Fruit fly (Drosophila melanogaster) whole organism, embryonic: ENCODE data around the gene Clc.

Source experiments
- B-H2 ChIP-seq: fragments of 200-800 bp; sonication (Bioruptor generic); optimal IDR thresholded peaks from 2 replicates; lab custom pipeline; 2018; ENCODE audit warnings: missing biosample characterization, mild to moderate bottlenecking, missing genetic modification characterization
- Bteb2 ChIP-seq: fragments of 200-800 bp; sonication (Bioruptor generic); optimal IDR thresholded peaks from 2 replicates; lab custom pipeline; 2016; ENCODE audit warnings: missing biosample characterization, missing genetic modification characterization
- CG11560 ChIP-seq: fragments of 200-800 bp; sonication (Bioruptor generic); IDR thresholded peaks from 3 replicates; pipeline ENCODE4 v1.3.6; 2022; ENCODE audit warnings: missing biosample characterization, missing genetic modification characterization
- CG2120 ChIP-seq: fragments of 200-800 bp; sonication (Bioruptor generic); optimal IDR thresholded peaks from 3 replicates; lab custom pipeline; 2016; ENCODE audit warnings: missing biosample characterization, missing genetic modification characterization
- CG32532 ChIP-seq: fragments of 200-800 bp; sonication (Bioruptor generic); IDR thresholded peaks from 2 replicates; pipeline ENCODE4 v1.3.6; 2022; ENCODE audit warnings: missing biosample characterization, missing genetic modification characterization
- CG4820 ChIP-seq: fragments of 200-800 bp; sonication (Bioruptor generic); optimal IDR thresholded peaks from 3 replicates; lab custom pipeline; 2016; ENCODE audit warnings: missing biosample characterization, missing genetic modification characterization
- CG9817 ChIP-seq: fragments of 200-800 bp; sonication (Bioruptor generic); optimal IDR thresholded peaks from 2 replicates; lab custom pipeline; 2018; ENCODE audit warnings: missing biosample characterization, mild to moderate bottlenecking, missing genetic modification characterization, moderate library complexity
- E2f2 ChIP-seq: fragments of 200-800 bp; sonication (Bioruptor generic); IDR thresholded peaks from 2 replicates; pipeline ENCODE4 v1.3.6; 2022; ENCODE audit warnings: missing biosample characterization, missing genetic modification characterization
- Sin3A ChIP-seq: fragments of >200 bp; optimal IDR thresholded peaks from 2 replicates; lab custom pipeline; 2018
- cad ChIP-seq: fragments of >200 bp; optimal IDR thresholded peaks from 2 replicates; lab custom pipeline; 2017; ENCODE audit warnings: missing biosample characterization, missing genetic modification characterization
- crol ChIP-seq: fragments of 200-800 bp; sonication (Bioruptor generic); IDR thresholded peaks from 2 replicates; pipeline ENCODE4 v1.3.6; 2022; ENCODE audit warnings: missing biosample characterization, missing genetic modification characterization
- dati ChIP-seq: fragments of 200-800 bp; sonication (Bioruptor generic); IDR thresholded peaks from 2 replicates; pipeline ENCODE4 v1.3.6; 2022; ENCODE audit warnings: missing biosample characterization, missing genetic modification characterization

DNA sequence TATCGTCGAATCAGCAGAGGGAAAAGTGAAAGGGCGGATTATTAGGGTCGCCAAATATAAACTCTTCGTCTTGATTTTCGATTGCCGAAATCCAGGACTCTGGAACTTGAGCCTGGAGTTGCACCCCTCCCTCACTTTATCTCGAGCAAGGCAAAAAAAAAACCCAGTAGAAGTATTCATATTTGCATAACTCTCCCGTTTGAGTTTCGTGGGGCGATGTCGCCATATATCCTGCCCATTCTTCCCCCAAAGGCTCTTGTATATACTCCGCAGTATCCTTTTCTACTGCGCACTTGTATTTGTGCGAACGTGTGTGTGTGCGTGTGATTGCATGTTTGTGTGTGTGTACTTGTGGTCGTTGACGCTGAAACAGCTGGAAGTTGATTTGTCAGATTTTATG is 46.2 kb downstream of the Clc start:
- TF ChIP-seq CG11560 (tag; lab: Robert Waterston, UW) (no peak), dati (GFP tag; lab: Robert Waterston, UW) (no peak), CG32532 (GFP tag; lab: Robert Waterston, UW) (no peak), B-H2 (GFP tag; lab: Kevin White, UChicago) (no peak), CG9817 (tag; lab: Kevin White, UChicago) (no peak), Bteb2 (GFP tag; lab: Kevin White, UChicago) (no peak), crol (GFP tag; lab: Robert Waterston, UW) (no peak), Sin3A (lab: Kevin White, UChicago) (no peak), E2f2 (GFP tag; lab: Robert Waterston, UW) (no peak), CG4820 (no peak), CG2120 (no peak), cad (GFP tag; lab: Kevin White, UChicago) (no peak)
